Worm (Caenorhabditis elegans) whole organism, young adult: ENCODE data around the gene C15H9.3.

Experiments
- B0035.1 ChIP-seq: sonication (generic microtip); optimal IDR thresholded peaks from 2 replicates; lab custom pipeline; 2016; ENCODE audit warnings: missing genetic modification characterization, mild to moderate bottlenecking, missing compliant biosample characterization, missing genotype, missing genetic modification reagents
- B0261.1 ChIP-seq: sonication (generic microtip); optimal IDR thresholded peaks from 2 replicates; lab custom pipeline; 2016; ENCODE audit warnings: mild to moderate bottlenecking, missing genetic modification characterization, moderate library complexity, missing compliant biosample characterization
- C17E4.6 ChIP-seq: fragments of 200-800 bp; sonication (Bioruptor generic); IDR thresholded peaks from 2 replicates; pipeline ENCODE4 v1.3.6; 2022; ENCODE audit warnings: missing genetic modification reagents, missing genetic modification characterization, missing compliant biosample characterization
- F33H1.4 ChIP-seq: fragments of 200-800 bp; sonication (Bioruptor generic); IDR thresholded peaks from 2 replicates; pipeline ENCODE4 v1.3.6; 2022; ENCODE audit warnings: missing genetic modification reagents, missing genetic modification characterization, missing compliant biosample characterization
- F49E8.2 ChIP-seq: sonication (generic microtip); optimal IDR thresholded peaks from 3 replicates; lab custom pipeline; 2017; ENCODE audit warnings: missing genetic modification characterization, mild to moderate bottlenecking, missing compliant biosample characterization, antibody characterized with exemption, moderate library complexity; ENCODE audit not compliant: insufficient read depth
- F55B11.4 ChIP-seq: sonication (generic microtip); optimal IDR thresholded peaks from 2 replicates; lab custom pipeline; 2016; ENCODE audit warnings: missing compliant biosample characterization, missing genetic modification characterization, borderline replicate concordance; ENCODE audit not compliant: insufficient read depth
- F57A8.1 ChIP-seq: fragments of 200-800 bp; sonication (Bioruptor generic); optimal IDR thresholded peaks from 2 replicates; lab custom pipeline; 2018; ENCODE audit warnings: mild to moderate bottlenecking, missing genetic modification characterization, moderate library complexity, missing compliant biosample characterization
- F57C9.4 ChIP-seq: sonication (generic microtip); optimal IDR thresholded peaks from 2 replicates; lab custom pipeline; 2017; ENCODE audit warnings: mild to moderate bottlenecking, missing genetic modification characterization, missing compliant biosample characterization
- K12H6.12 ChIP-seq: fragments of 200-800 bp; sonication (Bioruptor generic); optimal IDR thresholded peaks from 2 replicates; lab custom pipeline; 2018; ENCODE audit warnings: mild to moderate bottlenecking, missing genetic modification characterization, missing compliant biosample characterization
- ZK185.1 ChIP-seq: sonication (generic microtip); optimal IDR thresholded peaks from 2 replicates; lab custom pipeline; 2016; ENCODE audit warnings: mild to moderate bottlenecking, missing genetic modification characterization, missing compliant biosample characterization; ENCODE audit not compliant: poor library complexity, severe bottlenecking
- atf-7 ChIP-seq: sonication (generic microtip); optimal IDR thresholded peaks from 2 replicates; lab custom pipeline; 2017; ENCODE audit warnings: mild to moderate bottlenecking, missing genetic modification characterization, missing compliant biosample characterization
- bed-1 ChIP-seq: fragments of 200-800 bp; sonication (Bioruptor generic); IDR thresholded peaks from 2 replicates; pipeline ENCODE4 v1.3.6; 2022; ENCODE audit warnings: missing genetic modification reagents, missing genetic modification characterization, missing compliant biosample characterization
- cebp-1 ChIP-seq, 2 experiments: fragments of 200-800 bp in 1 of 2; sonication (Bioruptor generic) in 1 of 2; sonication (generic microtip) in 1 of 2; IDR thresholded peaks in 1 of 2; optimal IDR thresholded peaks in 1 of 2; 2 replicates each; pipeline versions ENCODE4 v1.3.6 to Lab custom; 2017 to 2022; ENCODE audit warnings: missing compliant biosample characterization in 2 of 2, missing genetic modification characterization in 2 of 2, mild to moderate bottlenecking in 1 of 2, missing genetic modification reagents in 1 of 2, moderate library complexity in 1 of 2
- ceh-40 ChIP-seq: fragments of 200-800 bp; sonication (Bioruptor generic); IDR thresholded peaks from 2 replicates; pipeline ENCODE4 v1.3.6; 2022; ENCODE audit warnings: missing genetic modification characterization, missing compliant biosample characterization
- ceh-58 ChIP-seq: fragments of 200-800 bp; sonication (Bioruptor generic); IDR thresholded peaks from 2 replicates; pipeline ENCODE4 v1.3.6; 2022; ENCODE audit warnings: missing genetic modification characterization, missing compliant biosample characterization
- dpff-1 ChIP-seq: sonication (generic microtip); optimal IDR thresholded peaks from 2 replicates; lab custom pipeline; 2017; ENCODE audit warnings: mild to moderate bottlenecking, missing genetic modification characterization, missing compliant biosample characterization
- hlh-12 ChIP-seq: sonication (generic microtip); optimal IDR thresholded peaks from 2 replicates; lab custom pipeline; 2016; ENCODE audit warnings: missing genetic modification characterization, missing compliant biosample characterization
- hmg-1.2 ChIP-seq: fragments of 200-800 bp; sonication (Bioruptor generic); IDR thresholded peaks from 2 replicates; pipeline ENCODE4 v1.3.6; 2022; ENCODE audit warnings: missing genetic modification reagents, missing genetic modification characterization, missing compliant biosample characterization
- let-607 ChIP-seq, 2 experiments: fragments of 200-800 bp in 1 of 2; sonication (Bioruptor generic) in 1 of 2; sonication (generic microtip) in 1 of 2; optimal IDR thresholded peaks; 2 replicates each; lab custom pipeline; 2016 to 2018; ENCODE audit warnings: mild to moderate bottlenecking in 2 of 2, missing compliant biosample characterization in 2 of 2, missing genetic modification characterization in 2 of 2, moderate library complexity in 2 of 2, missing genotype in 1 of 2
- lin-26 ChIP-seq: fragments of 200-800 bp; sonication (Bioruptor generic); IDR thresholded peaks from 2 replicates; pipeline ENCODE4 v1.3.6; 2022; ENCODE audit warnings: missing genetic modification reagents, missing genetic modification characterization, missing compliant biosample characterization
- lin-35 ChIP-seq, 3 experiments: fragments of 150-350 bp in 2 of 3; sonication (generic microtip) in 1 of 3; optimal IDR thresholded peaks; 2 replicates each; lab custom pipeline; 2014 to 2018; ENCODE audit warnings: missing biosample characterization in 3 of 3, missing genetic modification characterization in 3 of 3, missing genetic modification reagents in 3 of 3
- lin-54 ChIP-seq: fragments of 200-800 bp; sonication (Bioruptor generic); optimal IDR thresholded peaks from 2 replicates; lab custom pipeline; 2018; ENCODE audit warnings: mild to moderate bottlenecking, missing genetic modification characterization, missing compliant biosample characterization
- lsl-1 ChIP-seq: fragments of 200-800 bp; sonication (Bioruptor generic); optimal IDR thresholded peaks from 2 replicates; lab custom pipeline; 2018; ENCODE audit warnings: mild to moderate bottlenecking, missing genetic modification characterization, moderate library complexity, missing compliant biosample characterization
- madf-10 ChIP-seq: sonication (generic microtip); optimal IDR thresholded peaks from 2 replicates; lab custom pipeline; 2016; ENCODE audit warnings: mild to moderate bottlenecking, missing genetic modification characterization, missing compliant biosample characterization
- mcd-1 ChIP-seq: fragments of 200-800 bp; sonication (Bioruptor generic); IDR thresholded peaks from 2 replicates; pipeline ENCODE4 v1.3.6; 2022; ENCODE audit warnings: missing genetic modification reagents, missing genetic modification characterization, missing compliant biosample characterization
- nfyb-1 ChIP-seq: fragments of 200-800 bp; sonication (Bioruptor generic); IDR thresholded peaks from 2 replicates; pipeline ENCODE4 v1.3.6; 2022; ENCODE audit warnings: missing genetic modification reagents, missing genetic modification characterization, missing compliant biosample characterization
- nhr-80 ChIP-seq: sonication (generic microtip); optimal IDR thresholded peaks from 2 replicates; lab custom pipeline; 2016; ENCODE audit warnings: missing genetic modification characterization, missing compliant biosample characterization
- pbrm-1 ChIP-seq: fragments of 200-800 bp; sonication (Bioruptor generic); IDR thresholded peaks from 2 replicates; pipeline ENCODE4 v1.3.6; 2022; ENCODE audit warnings: missing genetic modification reagents, missing genetic modification characterization, missing compliant biosample characterization
- rcor-1 ChIP-seq: fragments of 200-800 bp; sonication (Bioruptor generic); IDR thresholded peaks from 2 replicates; pipeline ENCODE4 v1.3.6; 2022; ENCODE audit warnings: missing genetic modification reagents, missing genetic modification characterization, missing compliant biosample characterization
- repo-1 ChIP-seq: sonication (generic microtip); optimal IDR thresholded peaks from 2 replicates; lab custom pipeline; 2017; ENCODE audit warnings: mild to moderate bottlenecking, missing genetic modification characterization, missing compliant biosample characterization
- snpc-4 ChIP-seq, 5 experiments: fragments of 150-350 bp in 1 of 5; sonication (generic microtip) in 4 of 5; optimal IDR thresholded peaks; 2 replicates each; lab custom pipeline; 2014 to 2018; ENCODE audit warnings: missing genetic modification characterization in 5 of 5, missing biosample characterization in 3 of 5, antibody characterized with exemption in 2 of 5, mild to moderate bottlenecking in 2 of 5, missing compliant biosample characterization in 2 of 5, missing genotype in 2 of 5, moderate library complexity in 2 of 5, missing genetic modification reagents in 1 of 5
- tbx-9 ChIP-seq: sonication (generic microtip); optimal IDR thresholded peaks from 2 replicates; lab custom pipeline; 2016; ENCODE audit warnings: borderline replicate concordance, missing genetic modification characterization, inconsistent platforms, missing compliant biosample characterization
- unc-62 ChIP-seq: fragments of 150-350 bp; optimal IDR thresholded peaks from 2 replicates; lab custom pipeline; 2014; ENCODE audit warnings: missing biosample characterization, missing genetic modification reagents, missing genetic modification characterization

The C15H9.3 gene

DNA sequence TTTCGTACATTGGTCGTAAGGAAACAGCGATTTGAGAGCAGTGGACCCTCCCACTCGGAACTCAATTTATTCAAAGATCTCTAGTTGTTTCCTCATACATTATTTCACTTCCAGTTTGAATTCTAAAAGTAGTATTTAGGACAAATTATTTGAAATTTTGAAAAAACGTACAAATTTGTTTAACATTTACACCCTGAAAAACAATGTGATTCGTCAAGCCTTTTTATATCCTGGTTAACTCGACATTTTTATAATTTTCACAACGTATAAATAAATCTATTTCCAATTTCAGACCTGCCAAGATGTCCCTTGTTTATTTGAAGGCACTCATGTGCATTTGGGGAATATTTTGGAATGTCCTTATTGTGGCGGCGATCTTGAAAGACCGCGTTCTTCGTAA, at the start of gene C15H9.3:
C15H9.3 (plus strand) TSS at position 301 of the 400 bp plus-strand sequence.
- no peak for TF ChIP-seq lin-26 (GFP tag; lab: Robert Waterston, UW)
- TF ChIP-seq F57A8.1 (GFP tag; lab: Kevin White, UChicago) = no peak
- no peak for TF ChIP-seq hmg-1.2 (GFP tag; lab: Robert Waterston, UW)
- TF ChIP-seq F57C9.4 (tag; lab: Kevin White, UChicago) = no peak
- TF ChIP-seq mcd-1 = no peak
- TF ChIP-seq dpff-1 (tag; lab: Kevin White, UChicago) = no peak
- no peak for TF ChIP-seq nhr-80 (tag; lab: Kevin White, UChicago)
- TF ChIP-seq ceh-40 (GFP tag; lab: Robert Waterston, UW) = no peak
- no peak for TF ChIP-seq lin-35 (GFP tag; optimal IDR thresholded peaks at IDR 0.05; lab: Kevin White, UChicago)
- TF ChIP-seq F49E8.2 (tag; lab: Kevin White, UChicago) = no peak
- TF ChIP-seq B0035.1 (tag; lab: Kevin White, UChicago) = no peak
- no peak for TF ChIP-seq bed-1 (GFP tag; lab: Robert Waterston, UW)
- TF ChIP-seq B0261.1 (tag; lab: Kevin White, UChicago) = no peak
- no peak for TF ChIP-seq pbrm-1 (GFP tag; lab: Robert Waterston, UW)
- TF ChIP-seq let-607 (tag; optimal IDR thresholded peaks at IDR 0.05; lab: Kevin White, UChicago) = no peak
- no peak for TF ChIP-seq cebp-1 (GFP tag; IDR thresholded peaks at IDR 0.05; lab: Robert Waterston, UW)
- TF ChIP-seq cebp-1 (tag; optimal IDR thresholded peaks at IDR 0.05; lab: Kevin White, UChicago) = no peak
- TF ChIP-seq K12H6.12 (tag; lab: Kevin White, UChicago) = no peak
- TF ChIP-seq madf-10 (tag; lab: Kevin White, UChicago) = no peak
- TF ChIP-seq, all 124 proteins: peak for 0

DNA sequence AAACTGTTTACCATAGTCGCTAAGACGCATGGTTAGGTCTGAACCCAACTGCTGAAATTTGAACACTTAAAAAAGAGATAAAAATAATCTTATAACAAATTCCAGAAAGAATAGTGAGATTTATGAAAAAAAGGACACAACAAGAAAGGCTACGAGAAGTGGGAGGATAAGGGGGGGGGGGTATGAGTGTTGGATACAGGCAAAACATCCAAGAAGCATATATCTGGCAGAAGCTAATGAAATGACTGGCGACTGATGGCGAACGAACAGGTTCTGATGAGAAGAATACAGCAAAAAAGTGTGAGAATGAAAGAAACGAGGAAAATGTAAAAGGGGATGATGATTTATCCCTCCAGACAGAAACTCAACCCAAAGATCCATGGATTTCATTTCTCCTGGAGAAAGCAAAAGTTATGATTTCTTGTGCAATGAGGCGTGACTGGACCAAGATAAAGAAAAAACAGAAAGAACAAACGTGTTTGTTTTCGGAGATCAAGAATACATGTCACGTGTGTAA, 49.6 kb upstream of the C15H9.3 start, which contains the start of gene ptr-4:
ptr-4 (minus strand) TSS at position 51 of the 517 bp plus-strand sequence.
- TF ChIP-seq rcor-1 (GFP tag; lab: Robert Waterston, UW) (no peak), dpff-1 (tag; lab: Kevin White, UChicago) (no peak), C17E4.6 (GFP tag; lab: Robert Waterston, UW) (no peak)

DNA sequence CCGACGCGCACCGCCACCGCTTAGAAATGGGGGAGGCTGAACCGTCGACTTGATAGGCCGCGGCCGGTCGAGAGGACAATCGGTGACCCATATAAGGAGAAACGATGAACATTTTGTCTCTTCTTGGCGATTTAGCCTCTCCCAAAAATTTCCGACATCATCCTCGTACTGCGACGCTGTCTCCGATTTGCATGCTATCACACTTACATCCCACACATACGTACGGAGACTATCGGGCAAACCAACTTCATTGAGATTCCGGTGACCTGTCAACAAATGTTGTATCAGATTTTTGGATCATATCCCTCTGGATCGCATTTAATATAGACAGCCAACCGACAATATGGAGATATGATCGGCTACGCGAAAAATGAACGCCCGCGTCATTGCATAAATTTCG, 49.0 kb upstream of the C15H9.3 start:
- no peak for TF ChIP-seq pbrm-1 (GFP tag; lab: Robert Waterston, UW)
- TF ChIP-seq repo-1 (tag; lab: Kevin White, UChicago) = no peak
- no peak for TF ChIP-seq ZK185.1 (tag; lab: Kevin White, UChicago)
- TF ChIP-seq atf-7 (tag; lab: Kevin White, UChicago) = no peak
- no peak for TF ChIP-seq nfyb-1 (GFP tag; lab: Robert Waterston, UW)
- TF ChIP-seq F55B11.4 (tag; lab: Kevin White, UChicago) = no peak
- TF ChIP-seq unc-62 (GFP tag; lab: Kevin White, UChicago) = no peak
- no peak for TF ChIP-seq snpc-4 (GFP tag; optimal IDR thresholded peaks at IDR 0.05; lab: Kevin White, UChicago)
- no peak for TF ChIP-seq snpc-4 (tag; optimal IDR thresholded peaks at IDR 0.05; lab: Kevin White, UChicago)
- no peak for TF ChIP-seq tbx-9 (tag; lab: Kevin White, UChicago)
- TF ChIP-seq lsl-1 (GFP tag; lab: Kevin White, UChicago) = no peak
- TF ChIP-seq B0261.1 (tag; lab: Kevin White, UChicago) = no peak
- TF ChIP-seq hlh-12 (tag; lab: Kevin White, UChicago) = no peak
- TF ChIP-seq K12H6.12 (tag; lab: Kevin White, UChicago) = no peak
- no peak for TF ChIP-seq lin-54
- TF ChIP-seq F33H1.4 (GFP tag; lab: Robert Waterston, UW) = no peak
- TF ChIP-seq ceh-58 (GFP tag; lab: Robert Waterston, UW) = no peak
